Fruit fly (Drosophila melanogaster) whole organism: ENCODE measurements around the gene CG14442.

Experiments
- EcR ChIP-seq, 2 experiments: fragments of >200 bp; optimal IDR thresholded peaks; 2 replicates each; lab custom pipeline; 2017; ENCODE audit warnings: missing biosample characterization in 2 of 2, missing genetic modification characterization in 2 of 2, missing genetic modification reagents in 2 of 2
- pan ChIP-seq: fragments of >200 bp; optimal IDR thresholded peaks from 2 replicates; lab custom pipeline; 2017

- TF ChIP-seq pan (lab: Kevin White, UChicago), result no peak
- TF ChIP-seq EcR (GFP tag; optimal IDR thresholded peaks at IDR 0.05; lab: Kevin White, UChicago), result no peak
Measured at dm6 chrX:6694105-6694788, 560 bp downstream of the CG14442 start.
